Worm (Caenorhabditis elegans): ENCODE measurements around the gene C31C9.6.

ce11 chrII:13636596-13636995, 25.3 kb downstream of the C31C9.6 start:
- TF ChIP-seq blmp-1 (tag; optimal IDR thresholded peaks at IDR 0.05; ENCODE audit: insufficient read depth) (peak; percentile 8), nhr-10 (tag; optimal IDR thresholded peaks at IDR 0.05) (no peak), unc-55 (GFP tag; optimal IDR thresholded peaks at IDR 0.05) (no peak), ceh-82 (tag; optimal IDR thresholded peaks at IDR 0.05) (no peak), nhr-11 (tag; optimal IDR thresholded peaks at IDR 0.05) (no peak), zag-1 (tag; optimal IDR thresholded peaks at IDR 0.05) (no peak), nhr-129 (tag; optimal IDR thresholded peaks at IDR 0.05) (no peak), lin-39 (tag; optimal IDR thresholded peaks at IDR 0.05) (no peak), R02D3.7 (tag; optimal IDR thresholded peaks at IDR 0.05) (no peak), ztf-11 (tag; optimal IDR thresholded peaks at IDR 0.05) (no peak), nhr-12 (tag; optimal IDR thresholded peaks at IDR 0.05) (no peak)

All from whole organism, L2 larva.